Worm (Caenorhabditis elegans) whole organism, L2 larva: ENCODE measurements around the gene ric-4.

ENCODE experiments used
- C34F6.9 ChIP-seq: fragments of 150-350 bp; optimal IDR thresholded peaks from 2 replicates; lab custom pipeline; 2014; ENCODE audit warnings: missing biosample characterization, missing genetic modification characterization
- F13H6.1 ChIP-seq: sonication (generic microtip); optimal IDR thresholded peaks from 2 replicates; lab custom pipeline; 2016; ENCODE audit warnings: missing genetic modification characterization, missing compliant biosample characterization
- ZK546.5 ChIP-seq: sonication (generic microtip); optimal IDR thresholded peaks from 2 replicates; lab custom pipeline; 2017; ENCODE audit warnings: missing biosample characterization, missing genetic modification characterization
- alr-1 ChIP-seq: fragments of 150-350 bp; optimal IDR thresholded peaks from 2 replicates; lab custom pipeline; 2014; ENCODE audit warnings: missing biosample characterization, missing genetic modification characterization
- aly-2 ChIP-seq: fragments of 150-350 bp; optimal IDR thresholded peaks from 2 replicates; lab custom pipeline; 2014; ENCODE audit warnings: missing biosample characterization, missing genetic modification characterization
- ama-1 ChIP-seq: fragments of 150-350 bp; optimal IDR thresholded peaks from 2 replicates; lab custom pipeline; 2018; ENCODE audit warnings: inconsistent platforms
- ceh-82 ChIP-seq: fragments of 150-350 bp; optimal IDR thresholded peaks from 2 replicates; lab custom pipeline; 2014; ENCODE audit warnings: missing biosample characterization, missing genetic modification characterization
- crh-2 ChIP-seq: sonication (generic microtip); optimal IDR thresholded peaks from 2 replicates; lab custom pipeline; 2017; ENCODE audit warnings: missing biosample characterization, missing genetic modification characterization
- dmd-4 ChIP-seq: sonication (generic microtip); optimal IDR thresholded peaks from 2 replicates; lab custom pipeline; 2017; ENCODE audit warnings: missing biosample characterization, missing genetic modification characterization
- fos-1 ChIP-seq: fragments of 150-350 bp; optimal IDR thresholded peaks from 2 replicates; lab custom pipeline; 2014; ENCODE audit warnings: missing biosample characterization, missing genetic modification characterization
- gmeb-1 ChIP-seq: fragments of 150-350 bp; optimal IDR thresholded peaks from 2 replicates; lab custom pipeline; 2014; ENCODE audit warnings: missing biosample characterization, missing genetic modification characterization
- lin-11 ChIP-seq: fragments of 150-350 bp; sonication (generic microtip); optimal IDR thresholded peaks from 2 replicates; lab custom pipeline; 2014; ENCODE audit warnings: missing biosample characterization, missing genetic modification characterization, inconsistent platforms, mixed read lengths
- lin-39 ChIP-seq: fragments of 150-350 bp; optimal IDR thresholded peaks from 2 replicates; lab custom pipeline; 2014; ENCODE audit warnings: missing biosample characterization, missing genetic modification reagents, missing genetic modification characterization
- mab-5 ChIP-seq: fragments of 150-350 bp; optimal IDR thresholded peaks from 2 replicates; lab custom pipeline; 2014; ENCODE audit warnings: missing biosample characterization, missing genetic modification characterization
- mdl-1 ChIP-seq, 2 experiments: fragments of 150-350 bp in 1 of 2; sonication (generic microtip) in 1 of 2; optimal IDR thresholded peaks; 2 replicates each; lab custom pipeline; 2017; ENCODE audit warnings: missing biosample characterization in 2 of 2, missing genetic modification characterization in 2 of 2
- nhr-10 ChIP-seq: sonication (generic microtip); optimal IDR thresholded peaks from 2 replicates; lab custom pipeline; 2017; ENCODE audit warnings: missing biosample characterization, missing genetic modification characterization
- nhr-11 ChIP-seq: fragments of 150-350 bp; optimal IDR thresholded peaks from 2 replicates; lab custom pipeline; 2014; ENCODE audit warnings: missing biosample characterization, missing genetic modification characterization
- nhr-129 ChIP-seq: fragments of 150-350 bp; optimal IDR thresholded peaks from 2 replicates; lab custom pipeline; 2014; ENCODE audit warnings: missing biosample characterization, missing genetic modification characterization
- nhr-21 ChIP-seq: fragments of 150-350 bp; optimal IDR thresholded peaks from 2 replicates; lab custom pipeline; 2014; ENCODE audit warnings: missing biosample characterization, missing genetic modification characterization
- nhr-23 ChIP-seq: fragments of 150-350 bp; optimal IDR thresholded peaks from 2 replicates; lab custom pipeline; 2014; ENCODE audit warnings: missing biosample characterization, missing genetic modification reagents, missing genetic modification characterization
- nhr-237 ChIP-seq: fragments of 150-350 bp; optimal IDR thresholded peaks from 2 replicates; lab custom pipeline; 2014; ENCODE audit warnings: missing biosample characterization, missing genetic modification characterization
- nhr-25 ChIP-seq: fragments of 150-350 bp; sonication (generic microtip); optimal IDR thresholded peaks from 3 replicates; lab custom pipeline; 2014; ENCODE audit warnings: missing biosample characterization, missing genetic modification characterization
- nhr-6 ChIP-seq: fragments of 150-350 bp; optimal IDR thresholded peaks from 2 replicates; lab custom pipeline; 2014; ENCODE audit warnings: missing biosample characterization, missing genetic modification characterization
- nhr-77 ChIP-seq: fragments of 150-350 bp; optimal IDR thresholded peaks from 2 replicates; lab custom pipeline; 2014; ENCODE audit warnings: missing biosample characterization, missing genetic modification characterization
- sem-4 ChIP-seq: fragments of 150-350 bp; optimal IDR thresholded peaks from 2 replicates; lab custom pipeline; 2014; ENCODE audit warnings: missing biosample characterization, missing genetic modification reagents, missing genetic modification characterization
- skn-1 ChIP-seq: sonication (generic microtip); optimal IDR thresholded peaks from 2 replicates; lab custom pipeline; 2017; ENCODE audit warnings: missing biosample characterization, missing genetic modification characterization
- sma-9 ChIP-seq, 2 experiments: fragments of 150-350 bp in 1 of 2; sonication (generic microtip) in 1 of 2; optimal IDR thresholded peaks; 2 replicates each; lab custom pipeline; 2014 to 2016; ENCODE audit warnings: missing genetic modification characterization in 2 of 2, mild to moderate bottlenecking in 1 of 2, missing biosample characterization in 1 of 2, missing compliant biosample characterization in 1 of 2, missing genetic modification reagents in 1 of 2, moderate library complexity in 1 of 2
- unc-62 ChIP-seq: fragments of 150-350 bp; optimal IDR thresholded peaks from 2 replicates; lab custom pipeline; 2014; ENCODE audit warnings: missing biosample characterization, missing genetic modification reagents, missing genetic modification characterization
- zag-1 ChIP-seq: fragments of 150-350 bp; optimal IDR thresholded peaks from 2 replicates; lab custom pipeline; 2014; ENCODE audit warnings: missing biosample characterization, missing genetic modification characterization
- ztf-1 ChIP-seq: fragments of 200-800 bp; sonication (Bioruptor generic); conservative IDR thresholded peaks from 2 replicates; pipeline ENCODE4 v1.3.6; 2022; ENCODE audit warnings: missing genetic modification characterization, missing compliant biosample characterization

The ric-4 gene

ce11 chrV:10245615-10246014 is 24.5 kb downstream of the ric-4 start:
- TF ChIP-seq ama-1 (lab: Kevin White, UChicago): no peak
- no peak for TF ChIP-seq nhr-11 (tag; lab: Kevin White, UChicago)
- no peak for TF ChIP-seq nhr-21 (tag; lab: Kevin White, UChicago)
- TF ChIP-seq crh-2 (tag; lab: Kevin White, UChicago): no peak
- TF ChIP-seq nhr-10 (tag; lab: Kevin White, UChicago): no peak
- no peak for TF ChIP-seq ZK546.5
- TF ChIP-seq gmeb-1: no peak
- TF ChIP-seq ceh-82 (tag; lab: Kevin White, UChicago): no peak
- no peak for TF ChIP-seq aly-2
- TF ChIP-seq dmd-4 (tag; lab: Kevin White, UChicago): no peak
- TF ChIP-seq C34F6.9 (tag; lab: Kevin White, UChicago): no peak
- no peak for TF ChIP-seq nhr-237 (tag; lab: Kevin White, UChicago)
- TF ChIP-seq zag-1: no peak
- no peak for TF ChIP-seq sem-4 (tag; lab: Kevin White, UChicago)
- TF ChIP-seq skn-1: no peak
- no peak for TF ChIP-seq nhr-129
- TF ChIP-seq unc-62: no peak
- TF ChIP-seq sma-9 (GFP tag; optimal IDR thresholded peaks at IDR 0.05; lab: Kevin White, UChicago): no peak
- no peak for TF ChIP-seq sma-9 (tag; optimal IDR thresholded peaks at IDR 0.05; lab: Kevin White, UChicago)
- TF ChIP-seq alr-1 (tag; lab: Kevin White, UChicago): no peak

- TF ChIP-seq sma-9 (GFP tag; optimal IDR thresholded peaks at IDR 0.05; lab: Kevin White, UChicago): peak; percentile 41
- no peak for TF ChIP-seq sma-9 (tag; optimal IDR thresholded peaks at IDR 0.05; lab: Kevin White, UChicago)
- TF ChIP-seq nhr-25 (tag; lab: Kevin White, UChicago): no peak
- TF ChIP-seq nhr-129: no peak
- TF ChIP-seq mdl-1 (tag; optimal IDR thresholded peaks at IDR 0.05; lab: Kevin White, UChicago): no peak
- no peak for TF ChIP-seq skn-1
- TF ChIP-seq nhr-237 (tag; lab: Kevin White, UChicago): no peak
- peak; percentile 46 for TF ChIP-seq fos-1 (tag; lab: Kevin White, UChicago)
- no peak for TF ChIP-seq alr-1 (tag; lab: Kevin White, UChicago)
- no peak for TF ChIP-seq mab-5 (tag; lab: Kevin White, UChicago)
- TF ChIP-seq, all 48 proteins: peak for 2
Observed at ce11 chrV:10244018-10244720, 25.9 kb downstream of the ric-4 start.

- TF ChIP-seq aly-2: no peak
- no peak for TF ChIP-seq ztf-1
- no peak for TF ChIP-seq fos-1 (tag; lab: Kevin White, UChicago)
- TF ChIP-seq mab-5 (tag; lab: Kevin White, UChicago): no peak
- TF ChIP-seq nhr-237 (tag; lab: Kevin White, UChicago): no peak
- no peak for TF ChIP-seq ceh-82 (tag; lab: Kevin White, UChicago)
- TF ChIP-seq gmeb-1: no peak
- TF ChIP-seq nhr-10 (tag; lab: Kevin White, UChicago): no peak
- no peak for TF ChIP-seq lin-39 (tag; lab: Kevin White, UChicago)
- no peak for TF ChIP-seq sma-9 (GFP tag; optimal IDR thresholded peaks at IDR 0.05; lab: Kevin White, UChicago)
- TF ChIP-seq sma-9 (tag; optimal IDR thresholded peaks at IDR 0.05; lab: Kevin White, UChicago): no peak
- no peak for TF ChIP-seq F13H6.1
Observed at ce11 chrV:10243105-10243504, 27.0 kb downstream of the ric-4 start, which contains the start of gene C12D8.9. Gene C12D8.9 (minus strand): TSS chrV:10243205.

ce11 chrV:10241121-10241803 is 28.9 kb downstream of the ric-4 start, which contains the start of the genes C12D8.21 and col-148:
Gene C12D8.21 (minus strand): TSS chrV:10241188.
Gene col-148 (plus strand): TSS chrV:10241753.
- TF ChIP-seq ceh-82 (tag; lab: Kevin White, UChicago) (no peak), nhr-23 (tag; lab: Kevin White, UChicago) (no peak), ZK546.5 (no peak), nhr-21 (tag; lab: Kevin White, UChicago) (no peak), nhr-11 (tag; lab: Kevin White, UChicago) (no peak), sem-4 (tag; lab: Kevin White, UChicago) (no peak), mdl-1 (tag; optimal IDR thresholded peaks at IDR 0.05; lab: Kevin White, UChicago) (no peak), nhr-77 (tag; lab: Kevin White, UChicago) (no peak)

- TF ChIP-seq nhr-6 (no peak), lin-11 (no peak), unc-62 (no peak), nhr-77 (tag; lab: Kevin White, UChicago) (no peak), skn-1 (no peak), nhr-11 (tag; lab: Kevin White, UChicago) (no peak), C34F6.9 (tag; lab: Kevin White, UChicago) (no peak)
Observed at ce11 chrV:10239861-10240260, 30.3 kb downstream of the ric-4 start, which contains the start of gene fipr-8. Gene fipr-8 (minus strand): TSS chrV:10239961.
